Fruit fly (Drosophila melanogaster) S2 (cell line): ENCODE data around the gene Gr10b.

Experiments
- CG8478 ChIP-seq: fragments of >200 bp; optimal IDR thresholded peaks from 2 replicates; lab custom pipeline; 2018
- CTCF ChIP-seq, 2 experiments: fragments of >200 bp; optimal IDR thresholded peaks; 2 replicates each; lab custom pipeline; 2018

The Gr10b gene

dm6 chrX:11440944-11441343 is 28.0 kb upstream of the Gr10b start:
- no peak for TF ChIP-seq CG8478 (lab: Kevin White, UChicago)
- TF ChIP-seq CTCF (optimal IDR thresholded peaks at IDR 0.05; lab: Kevin White, UChicago): no peak

DNA sequence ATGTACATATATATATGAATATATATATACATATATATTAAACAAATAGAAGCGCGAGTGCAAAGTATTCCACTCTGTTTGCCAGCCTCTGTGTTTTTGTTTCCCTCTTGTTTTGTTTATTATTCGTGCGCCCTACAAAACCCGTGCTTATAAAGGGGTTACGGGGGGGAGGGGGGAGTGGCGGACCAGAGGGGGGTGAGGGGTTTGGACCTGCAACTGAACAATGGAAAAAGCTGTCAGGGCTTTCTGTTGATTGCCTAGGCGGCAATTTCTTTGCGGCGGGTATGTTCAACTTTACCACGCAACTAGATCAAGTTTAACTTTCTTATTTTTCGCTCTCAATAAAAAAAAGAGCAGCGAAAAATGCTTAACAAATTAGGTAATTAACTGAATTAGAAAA is 26.3 kb upstream of the Gr10b start:
- TF ChIP-seq CTCF (optimal IDR thresholded peaks at IDR 0.05; lab: Kevin White, UChicago): no peak
- no peak for TF ChIP-seq CG8478 (lab: Kevin White, UChicago)

- TF ChIP-seq CTCF (optimal IDR thresholded peaks at IDR 0.05; lab: Kevin White, UChicago): no peak
These were observed 20.9 kb upstream of the Gr10b start for dm6 chrX:11433930-11434329.

- TF ChIP-seq CG8478 (lab: Kevin White, UChicago) (no peak), CTCF (optimal IDR thresholded peaks at IDR 0.05; lab: Kevin White, UChicago) (no peak)
These were observed 17.9 kb upstream of the Gr10b start for dm6 chrX:11430940-11431339.

dm6 chrX:11427282-11427689 is 14.3 kb upstream of the Gr10b start:
- TF ChIP-seq CTCF (optimal IDR thresholded peaks at IDR 0.05; lab: Kevin White, UChicago): no peak
- no peak for TF ChIP-seq CG8478 (lab: Kevin White, UChicago)

DNA sequence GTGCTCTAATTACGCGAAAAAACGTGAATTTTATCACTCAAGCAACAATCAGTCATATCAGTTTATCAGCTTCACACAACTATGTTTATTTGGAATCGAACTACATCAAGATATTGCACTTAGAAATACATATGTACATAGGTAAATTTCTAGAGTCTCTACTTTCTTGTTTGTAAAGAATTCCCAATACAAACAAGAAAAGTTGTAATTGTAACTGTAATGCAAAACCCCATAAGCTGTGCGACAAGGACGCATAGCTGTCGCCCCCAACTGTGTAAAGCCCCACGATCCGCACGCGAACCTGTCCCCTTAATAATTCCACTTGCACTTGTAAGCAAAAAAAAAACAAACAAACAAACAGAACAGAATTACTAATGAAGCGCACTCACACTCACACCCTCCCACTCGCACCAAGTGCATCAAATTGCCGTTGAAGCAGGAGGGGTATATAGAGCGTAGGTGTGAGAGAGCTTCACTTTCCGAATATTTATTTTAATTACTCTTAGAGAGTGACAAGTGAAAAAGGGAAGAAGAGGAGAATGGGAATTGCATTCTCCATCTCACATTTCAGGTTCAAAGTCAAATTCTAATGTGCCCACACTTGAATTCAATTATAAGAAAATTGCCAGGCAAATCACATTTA is 13.1 kb upstream of the Gr10b start:
- no peak for TF ChIP-seq CTCF (optimal IDR thresholded peaks at IDR 0.05; lab: Kevin White, UChicago)
- TF ChIP-seq CG8478 (lab: Kevin White, UChicago): no peak

DNA sequence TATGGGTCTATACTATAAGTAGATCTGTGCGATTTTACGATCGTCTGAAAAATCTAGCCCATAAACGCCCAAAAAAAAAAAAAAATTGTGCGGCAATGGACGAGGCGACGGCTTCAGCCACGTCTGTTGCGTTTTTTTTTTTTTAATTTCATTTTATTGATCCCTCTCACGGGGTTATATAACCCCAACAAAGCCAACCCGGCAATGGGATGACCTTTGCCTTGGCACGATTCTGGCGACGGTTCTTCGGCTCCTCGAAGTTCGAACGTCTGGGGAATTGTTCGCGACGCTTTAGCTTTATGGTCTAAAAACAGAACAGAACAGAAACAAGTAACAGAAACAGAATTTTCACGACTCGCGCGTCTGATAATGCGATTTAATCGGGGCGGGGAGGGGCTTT is 12.4 kb upstream of the Gr10b start:
- no peak for TF ChIP-seq CG8478 (lab: Kevin White, UChicago)
- TF ChIP-seq CTCF (optimal IDR thresholded peaks at IDR 0.05; lab: Kevin White, UChicago): no peak

DNA sequence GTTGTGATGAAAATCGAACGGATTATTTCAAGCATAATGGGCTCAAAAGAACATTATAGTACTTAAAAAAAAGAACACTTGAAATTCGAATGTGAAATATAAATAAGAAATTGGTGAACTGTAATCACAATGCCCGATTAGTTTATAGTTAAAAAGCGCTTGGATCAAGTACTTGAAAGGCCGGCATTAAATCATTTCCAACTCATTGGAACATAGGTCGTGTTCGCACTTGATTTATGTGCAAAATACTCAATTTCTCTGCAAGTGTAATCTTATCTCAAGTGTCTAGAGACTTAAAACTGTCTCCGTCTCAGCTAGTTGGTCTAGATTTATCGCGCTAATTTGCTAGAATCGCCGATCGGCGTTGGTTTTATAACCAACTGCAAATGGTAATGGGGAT is 11.5 kb upstream of the Gr10b start:
- TF ChIP-seq CTCF (optimal IDR thresholded peaks at IDR 0.05; lab: Kevin White, UChicago) (no peak), CG8478 (lab: Kevin White, UChicago) (no peak)

dm6 chrX:11423277-11423717 is 10.3 kb upstream of the Gr10b start:
- TF ChIP-seq CG8478 (lab: Kevin White, UChicago) (no peak), CTCF (optimal IDR thresholded peaks at IDR 0.05; lab: Kevin White, UChicago) (no peak)

DNA sequence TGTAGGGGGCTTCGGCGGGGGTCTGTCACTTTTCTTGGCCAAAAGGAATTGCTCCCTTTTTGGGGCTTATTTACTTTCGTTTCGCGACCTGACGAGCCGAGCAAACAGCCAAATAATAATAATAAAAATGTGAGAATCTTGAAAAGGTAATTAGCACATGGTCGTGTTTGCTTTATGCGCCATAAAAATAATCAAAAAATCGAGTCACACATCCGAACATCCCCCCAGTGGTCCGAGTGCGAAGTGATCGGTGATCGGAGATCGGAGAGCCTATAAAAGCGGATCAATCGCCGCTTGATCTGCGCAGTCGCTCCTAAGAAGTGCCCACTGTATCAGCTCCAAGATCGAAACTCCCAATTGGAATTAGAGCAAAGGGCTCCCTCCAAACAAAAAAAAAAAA is 9.5 kb upstream of the Gr10b start, which contains the start of gene Gs2:
Gene Gs2 (plus strand): TSS at position 301 of the 400 bp plus-strand sequence.
- TF ChIP-seq CG8478 (lab: Kevin White, UChicago): no peak
- TF ChIP-seq CTCF (optimal IDR thresholded peaks at IDR 0.05; lab: Kevin White, UChicago): no peak

DNA sequence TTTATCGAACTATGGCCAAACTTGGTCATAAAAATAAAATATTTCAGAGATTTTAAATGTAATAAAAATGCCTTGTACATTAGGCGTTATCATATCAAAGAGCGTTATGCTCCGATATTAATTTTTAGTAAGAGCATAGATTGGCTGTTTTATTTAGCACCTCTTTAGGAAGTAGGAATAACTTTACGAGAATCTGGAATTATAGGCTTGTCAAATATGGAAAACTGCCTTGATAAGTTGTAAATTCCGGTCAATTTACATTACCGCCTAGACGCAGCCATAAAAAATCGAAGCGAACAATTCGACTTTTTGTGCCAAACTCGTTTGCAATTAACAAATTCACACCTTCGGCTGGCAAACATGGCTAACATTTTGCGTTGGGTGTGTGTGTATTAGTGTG is 9.1 kb upstream of the Gr10b start:
- TF ChIP-seq CTCF (optimal IDR thresholded peaks at IDR 0.05; lab: Kevin White, UChicago): no peak
- no peak for TF ChIP-seq CG8478 (lab: Kevin White, UChicago)

DNA sequence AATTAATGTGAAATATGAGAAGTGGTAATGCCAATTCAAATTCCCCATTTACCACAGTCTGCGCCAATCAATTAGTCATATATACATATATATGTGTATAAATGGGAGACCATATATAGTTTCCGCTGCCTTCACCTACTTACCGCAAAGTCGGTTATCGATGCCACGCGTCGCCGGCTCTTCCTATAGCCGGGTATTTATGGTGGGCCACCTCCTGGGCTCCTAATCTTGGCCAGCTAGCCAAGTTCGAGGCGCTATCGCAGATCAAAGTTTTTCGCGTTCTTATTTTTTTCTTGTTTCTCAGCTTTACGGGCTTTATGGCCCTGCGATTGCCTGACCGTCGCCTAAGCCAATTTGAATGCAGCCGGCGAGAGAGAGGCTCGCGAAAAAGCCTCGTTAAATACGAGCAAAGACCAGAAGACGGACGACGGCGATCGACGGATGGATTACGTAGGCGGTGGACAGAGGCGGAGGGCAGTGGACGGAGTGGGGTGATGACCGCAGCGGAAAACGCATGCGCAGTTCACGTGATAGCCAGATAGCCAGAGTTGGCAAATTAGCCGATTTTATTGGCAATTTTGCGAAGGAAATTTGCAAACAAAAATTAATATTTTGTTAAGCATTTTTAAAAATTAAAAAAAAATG is 7.9 kb upstream of the Gr10b start:
- TF ChIP-seq CTCF (optimal IDR thresholded peaks at IDR 0.05; lab: Kevin White, UChicago) (no peak), CG8478 (lab: Kevin White, UChicago) (no peak)

dm6 chrX:11419962-11420361 is 7.0 kb upstream of the Gr10b start:
- TF ChIP-seq CTCF (optimal IDR thresholded peaks at IDR 0.05; lab: Kevin White, UChicago) (no peak), CG8478 (lab: Kevin White, UChicago) (no peak)

dm6 chrX:11419212-11419611 is 6.2 kb upstream of the Gr10b start:
- TF ChIP-seq CTCF (optimal IDR thresholded peaks at IDR 0.05; lab: Kevin White, UChicago) (no peak), CG8478 (lab: Kevin White, UChicago) (no peak)

DNA sequence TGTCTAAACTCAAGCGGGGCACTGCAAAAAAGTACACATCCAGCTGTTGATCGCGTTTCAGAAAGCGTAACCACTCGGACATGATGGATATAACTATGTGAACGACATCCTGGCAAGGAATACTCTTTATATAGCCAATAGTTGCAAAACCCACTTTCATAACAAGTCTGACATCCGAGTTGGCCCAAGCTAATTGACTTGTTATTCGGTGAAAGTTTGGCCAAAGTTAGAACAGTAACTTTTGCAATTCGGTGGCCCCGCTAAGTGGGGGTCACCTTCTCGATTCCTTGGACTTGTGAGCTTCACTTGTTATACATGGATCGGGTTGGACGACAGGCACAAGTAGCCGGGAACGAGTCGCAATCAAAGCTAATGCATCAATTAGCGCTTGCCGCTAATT is 4.3 kb upstream of the Gr10b start, which contains the start of the genes Gr10a and Or10a:
Gene Gr10a (minus strand): TSS at position 101 of the 400 bp plus-strand sequence.
Gene Or10a (minus strand): TSS at position 101 of the 400 bp plus-strand sequence.
- TF ChIP-seq CG8478 (lab: Kevin White, UChicago) (no peak), CTCF (optimal IDR thresholded peaks at IDR 0.05; lab: Kevin White, UChicago) (no peak)

- TF ChIP-seq CG8478 (lab: Kevin White, UChicago) (no peak), CTCF (optimal IDR thresholded peaks at IDR 0.05; lab: Kevin White, UChicago) (no peak)
These were observed 3.3 kb downstream of the Gr10b start, which contains the start of gene CG15196 for dm6 chrX:11409647-11410046. Gene CG15196, plus strand, starts transcription at chrX:11409947.
